Fruit fly (Drosophila melanogaster) Kc167 (cell line): ENCODE measurements around the gene Cyp12e1.

Experiments
- h ChIP-seq: fragments of >200 bp; optimal IDR thresholded peaks from 3 replicates; lab custom pipeline; 2018; ENCODE audit warnings: missing external identifiers
- insv ChIP-seq: fragments of >200 bp; optimal IDR thresholded peaks from 3 replicates; lab custom pipeline; 2018; ENCODE audit warnings: missing external identifiers
- psq ChIP-seq: fragments of >200 bp; optimal IDR thresholded peaks from 2 replicates; lab custom pipeline; 2017; ENCODE audit warnings: missing external identifiers

- TF ChIP-seq psq (lab: Kevin White, UChicago) (no peak), insv (lab: Kevin White, UChicago) (no peak), h (lab: Kevin White, UChicago) (no peak)
These were observed 3.5 kb upstream of the Cyp12e1 start for dm6 chr3R:10431089-10431488.
